Worm (Caenorhabditis elegans): ENCODE data around the gene srw-122.

- no peak for TF ChIP-seq W03F9.2 (tag; optimal IDR thresholded peaks at IDR 0.05)
- TF ChIP-seq him-1 (tag; optimal IDR thresholded peaks at IDR 0.05): no peak
- no peak for TF ChIP-seq dao-5 (tag; optimal IDR thresholded peaks at IDR 0.05)
Measured at ce11 chrV:2927553-2927952, 24.4 kb downstream of the srw-122 start, which contains the start of gene C31B8.12.
